Worm (Caenorhabditis elegans): ENCODE measurements around the gene slc-17.5.

Gene slc-17.5

ce11 chrV:8253946-8254345 is 30.8 kb downstream of the slc-17.5 start:
- TF ChIP-seq unc-42 (tag; optimal IDR thresholded peaks at IDR 0.05) (peak; percentile 97), pros-1 (tag; optimal IDR thresholded peaks at IDR 0.05) (no peak), zip-5 (tag; optimal IDR thresholded peaks at IDR 0.05) (no peak), ceh-2 (tag; optimal IDR thresholded peaks at IDR 0.05) (no peak), C08G9.2 (tag; optimal IDR thresholded peaks at IDR 0.05) (no peak)

- TF ChIP-seq unc-55 (GFP tag; optimal IDR thresholded peaks at IDR 0.05) (peak; percentile 43), C08G9.2 (tag; optimal IDR thresholded peaks at IDR 0.05) (no peak)
Observed at ce11 chrV:8252532-8252931, 32.2 kb downstream of the slc-17.5 start.

ce11 chrV:8251075-8251474 is 33.6 kb downstream of the slc-17.5 start:
- TF ChIP-seq pha-4 (tag; optimal IDR thresholded peaks at IDR 0.05) (no peak), eyg-1 (tag; optimal IDR thresholded peaks at IDR 0.05) (no peak), madf-2 (tag; optimal IDR thresholded peaks at IDR 0.05) (no peak), unc-86 (tag; optimal IDR thresholded peaks at IDR 0.05) (no peak), dmd-4 (tag; optimal IDR thresholded peaks at IDR 0.05; ENCODE audit: borderline replicate concordance) (no peak), nfya-1 (tag; optimal IDR thresholded peaks at IDR 0.05) (no peak), F13H6.1 (tag; optimal IDR thresholded peaks at IDR 0.05) (no peak), unc-42 (tag; optimal IDR thresholded peaks at IDR 0.05) (no peak), ets-4 (tag; optimal IDR thresholded peaks at IDR 0.05) (no peak), C08G9.2 (tag; optimal IDR thresholded peaks at IDR 0.05) (no peak), ceh-30 (tag; optimal IDR thresholded peaks at IDR 0.05) (no peak), ztf-16 (tag; optimal IDR thresholded peaks at IDR 0.05) (no peak), che-1 (tag; optimal IDR thresholded peaks at IDR 0.05) (no peak), mec-3 (tag; optimal IDR thresholded peaks at IDR 0.05; ENCODE audit: borderline replicate concordance) (no peak), pros-1 (tag; optimal IDR thresholded peaks at IDR 0.05) (no peak)

- TF ChIP-seq ceh-2 (tag; optimal IDR thresholded peaks at IDR 0.05), result no peak
- TF ChIP-seq T23F11.4 (GFP tag; optimal IDR thresholded peaks at IDR 0.05), result no peak
Observed at ce11 chrV:8250208-8250607, 34.5 kb downstream of the slc-17.5 start, which contains the start of gene C16D9.6. TSS of gene C16D9.6 (minus strand) at chrV:8250308.

ce11 chrV:8247311-8248105 is 37.2 kb downstream of the slc-17.5 start:
- no peak for TF ChIP-seq hlh-13 (GFP tag; optimal IDR thresholded peaks at IDR 0.05)
- TF ChIP-seq Y22D7AL.16 (tag; optimal IDR thresholded peaks at IDR 0.05), result no peak
- TF ChIP-seq nhr-232 (tag; optimal IDR thresholded peaks at IDR 0.05), result no peak
- TF ChIP-seq elt-2 (tag; optimal IDR thresholded peaks at IDR 0.05), result peak; percentile 32
- peak; percentile 74 for TF ChIP-seq ama-1 (optimal IDR thresholded peaks at IDR 0.05)
- TF ChIP-seq lim-6 (tag; optimal IDR thresholded peaks at IDR 0.05), result no peak
- TF ChIP-seq npax-4 (tag; optimal IDR thresholded peaks at IDR 0.05), result no peak
- no peak for TF ChIP-seq unc-86 (tag; optimal IDR thresholded peaks at IDR 0.05)
- TF ChIP-seq ceh-34 (tag; optimal IDR thresholded peaks at IDR 0.05), result no peak
- TF ChIP-seq fax-1 (tag; optimal IDR thresholded peaks at IDR 0.05), result no peak
- TF ChIP-seq pros-1 (tag; optimal IDR thresholded peaks at IDR 0.05), result no peak
- TF ChIP-seq pha-4 (tag; optimal IDR thresholded peaks at IDR 0.05), result no peak
- no peak for TF ChIP-seq dve-1 (tag; optimal IDR thresholded peaks at IDR 0.05)
- no peak for TF ChIP-seq ztf-16 (tag; optimal IDR thresholded peaks at IDR 0.05)
- TF ChIP-seq unc-3 (GFP tag; conservative IDR thresholded peaks at IDR 0.05), result no peak
- no peak for TF ChIP-seq unc-3 (tag; optimal IDR thresholded peaks at IDR 0.05)
- TF ChIP-seq ceh-2 (tag; optimal IDR thresholded peaks at IDR 0.05), result no peak
- no peak for TF ChIP-seq pha-2 (tag; optimal IDR thresholded peaks at IDR 0.05)
- TF ChIP-seq tbx-2 (tag; optimal IDR thresholded peaks at IDR 0.05), result no peak
- no peak for TF ChIP-seq ceh-18 (tag; optimal IDR thresholded peaks at IDR 0.05)
- no peak for TF ChIP-seq unc-42 (tag; optimal IDR thresholded peaks at IDR 0.05)
- TF ChIP-seq pag-3 (tag; optimal IDR thresholded peaks at IDR 0.05; ENCODE audit: borderline replicate concordance), result no peak
- peak; percentile 2 for TF ChIP-seq fkh-6 (tag; optimal IDR thresholded peaks at IDR 0.05)
